Fruit fly (Drosophila melanogaster): ENCODE data around the gene Pig1.

DNA sequence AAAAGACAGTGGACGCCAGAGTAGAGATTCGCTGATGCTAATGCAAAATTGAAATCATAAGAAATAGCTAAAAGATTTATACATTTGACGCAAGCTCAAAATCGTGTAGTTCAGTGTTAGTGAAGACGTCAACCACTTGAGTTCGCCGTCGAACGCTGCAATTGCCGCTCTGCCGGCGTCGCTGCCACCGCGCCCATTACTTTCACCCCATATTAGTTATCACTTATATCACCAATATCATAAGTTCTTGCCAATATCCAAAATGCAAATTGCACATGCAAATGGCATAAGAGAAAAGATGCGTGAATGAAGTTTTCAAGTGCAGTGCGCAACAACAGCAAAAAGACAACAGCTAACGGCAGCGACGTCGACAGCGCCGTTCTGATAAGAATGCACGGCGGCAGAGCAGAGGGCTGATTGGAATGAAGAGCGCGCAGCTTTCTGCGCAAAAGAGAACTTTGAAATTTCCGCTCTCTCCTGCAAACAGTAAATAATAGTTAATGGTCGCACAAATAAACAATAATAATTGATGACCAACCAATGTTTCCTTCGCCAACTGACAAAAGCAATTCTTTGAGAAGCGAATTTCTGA lies 39.3 kb upstream of the Pig1 start:
- TF ChIP-seq CG14711 (tag; optimal IDR thresholded peaks at IDR 0.05) (no peak), bab1 (GFP tag; optimal IDR thresholded peaks at IDR 0.05) (no peak), kay (GFP tag; ENCODE audit: borderline replicate concordance) (no peak), pad (GFP tag; optimal IDR thresholded peaks at IDR 0.05) (no peak), CG7045 (GFP tag; optimal IDR thresholded peaks at IDR 0.05) (no peak), cic (GFP tag; optimal IDR thresholded peaks at IDR 0.05) (no peak), ovo (GFP tag; optimal IDR thresholded peaks at IDR 0.05) (no peak), CG5204 (GFP tag; optimal IDR thresholded peaks at IDR 0.05) (no peak), Mnt (GFP tag; optimal IDR thresholded peaks at IDR 0.05) (no peak), CG12768 (GFP tag; optimal IDR thresholded peaks at IDR 0.05) (no peak), CG7101 (tag; optimal IDR thresholded peaks at IDR 0.05) (no peak), Clk (GFP tag; optimal IDR thresholded peaks at IDR 0.05) (no peak), tj (GFP tag; optimal IDR thresholded peaks at IDR 0.05) (no peak)
